Fruit fly (Drosophila melanogaster) whole organism, larva: ENCODE results near the gene cDIP.
A peak's percentile ranks its signal among the peaks of the same experiment; 100 is the strongest.

Source experiments
- noc ChIP-seq: fragments of 200-800 bp; sonication (Bioruptor generic); optimal IDR thresholded peaks from 3 replicates; lab custom pipeline; 2019; ENCODE audit warnings: missing biosample characterization, mild to moderate bottlenecking, missing genetic modification characterization, moderate library complexity

Gene cDIP

DNA sequence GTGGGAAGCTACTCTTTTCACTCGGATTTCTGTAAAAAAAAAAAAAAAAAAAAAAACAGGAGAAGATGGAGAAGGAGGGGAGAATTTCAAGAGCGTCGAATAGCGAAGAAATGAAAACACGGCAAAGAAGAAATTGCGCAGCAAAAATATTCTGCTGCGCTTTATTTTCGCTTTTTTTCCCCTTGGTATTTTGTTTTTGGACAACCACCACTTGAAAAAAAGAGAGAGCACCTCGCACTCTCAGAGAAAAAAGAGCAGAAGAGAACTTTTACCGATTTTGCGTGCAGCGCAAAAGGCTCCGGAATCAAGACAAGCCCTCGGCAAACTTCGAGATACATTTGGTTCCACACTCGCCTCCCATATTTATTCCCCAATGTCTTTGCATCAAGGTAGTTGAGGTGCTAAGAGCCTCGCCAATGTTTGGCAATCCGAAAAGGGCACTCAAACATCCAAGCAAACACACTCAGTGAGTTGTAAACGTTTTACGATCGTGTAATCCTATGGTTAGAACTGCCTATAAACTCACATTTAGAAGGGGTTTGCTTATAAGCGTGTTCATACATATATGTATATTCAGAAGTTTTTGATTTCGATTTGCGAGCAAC is 30.0 kb upstream of the cDIP start:
- TF ChIP-seq noc (tag; lab: Kevin White, UChicago): no peak

- no peak for TF ChIP-seq noc (tag; lab: Kevin White, UChicago)
These were observed 28.8 kb upstream of the cDIP start for dm6 chr3R:21189520-21190180.

DNA sequence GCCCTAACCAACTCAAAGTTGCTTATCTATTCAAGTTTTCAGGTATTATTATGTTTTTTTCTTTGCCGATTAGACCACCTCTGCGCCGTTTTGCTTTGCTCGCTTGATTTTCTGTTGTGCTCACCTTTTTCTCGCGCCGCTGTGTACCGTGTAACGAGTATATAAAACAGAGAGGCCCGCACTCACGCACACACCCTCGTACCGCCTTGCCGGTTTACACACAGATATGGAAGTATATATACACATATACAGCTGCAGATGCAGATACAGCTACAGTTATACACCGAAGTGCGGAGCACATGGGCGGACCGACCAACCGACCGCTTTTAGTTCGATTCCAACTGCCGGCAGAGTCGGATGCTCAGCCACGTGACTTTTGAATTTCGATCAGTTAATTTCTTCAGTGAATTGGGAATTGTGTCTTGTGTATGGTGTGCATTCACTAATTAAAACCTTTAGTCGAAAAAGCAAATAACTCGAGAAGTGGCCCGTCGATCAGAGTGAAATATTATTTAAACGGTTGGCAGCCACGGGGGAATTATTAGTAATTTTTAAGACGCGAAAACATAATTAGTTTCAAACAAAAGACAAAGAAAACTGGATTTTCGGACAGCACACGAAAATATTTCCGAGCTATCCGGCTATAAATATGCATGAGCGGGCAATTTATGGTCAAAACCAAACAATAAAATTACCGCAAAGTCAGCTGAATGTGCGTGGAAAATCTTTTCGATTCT is 27.8 kb upstream of the cDIP start:
- peak; percentile 57 for TF ChIP-seq noc (tag; lab: Kevin White, UChicago)

- TF ChIP-seq noc (tag; lab: Kevin White, UChicago): no peak
These were observed 26.8 kb upstream of the cDIP start for dm6 chr3R:21187394-21188392.

DNA sequence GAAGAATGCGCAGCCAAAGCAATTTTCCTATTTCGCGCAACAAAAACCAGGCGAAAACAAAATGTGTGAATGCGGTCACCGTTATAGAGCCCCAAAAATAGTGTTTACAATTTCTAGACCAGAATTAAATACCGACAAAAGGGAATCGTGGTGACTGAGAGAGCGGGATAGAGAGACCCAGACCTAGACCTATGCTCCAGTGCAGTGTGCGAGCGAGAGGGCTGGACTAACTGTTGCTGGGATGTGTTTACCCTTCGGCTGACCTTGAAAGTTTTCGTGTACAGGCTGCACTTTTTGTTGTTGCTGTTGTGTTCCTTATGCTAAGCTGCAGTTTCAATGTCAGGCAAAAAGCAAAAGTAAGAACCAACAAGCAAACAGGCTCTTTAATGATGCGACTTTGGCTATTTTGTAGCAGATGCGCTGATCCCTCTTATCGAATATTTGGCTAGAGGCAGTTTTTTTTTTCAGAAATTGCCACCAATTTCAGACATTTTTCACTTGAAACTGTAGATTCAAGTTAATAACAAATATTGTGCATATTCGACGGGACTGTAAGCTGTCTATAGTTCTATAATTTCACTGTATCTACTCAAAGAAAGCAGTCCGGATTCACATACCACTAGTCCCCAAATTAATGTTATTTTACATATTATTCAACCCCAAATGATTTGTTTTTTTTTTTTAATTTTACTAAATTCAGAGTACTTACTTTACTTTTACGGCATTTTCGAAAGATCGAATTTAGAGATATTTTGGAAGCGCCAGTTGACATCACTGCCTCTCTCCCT is 25.9 kb upstream of the cDIP start:
- TF ChIP-seq noc (tag; lab: Kevin White, UChicago): no peak

- no peak for TF ChIP-seq noc (tag; lab: Kevin White, UChicago)
These were observed 24.8 kb upstream of the cDIP start for dm6 chr3R:21185655-21186054.

dm6 chr3R:21184373-21185132 is 23.7 kb upstream of the cDIP start:
- TF ChIP-seq noc (tag; lab: Kevin White, UChicago): no peak

DNA sequence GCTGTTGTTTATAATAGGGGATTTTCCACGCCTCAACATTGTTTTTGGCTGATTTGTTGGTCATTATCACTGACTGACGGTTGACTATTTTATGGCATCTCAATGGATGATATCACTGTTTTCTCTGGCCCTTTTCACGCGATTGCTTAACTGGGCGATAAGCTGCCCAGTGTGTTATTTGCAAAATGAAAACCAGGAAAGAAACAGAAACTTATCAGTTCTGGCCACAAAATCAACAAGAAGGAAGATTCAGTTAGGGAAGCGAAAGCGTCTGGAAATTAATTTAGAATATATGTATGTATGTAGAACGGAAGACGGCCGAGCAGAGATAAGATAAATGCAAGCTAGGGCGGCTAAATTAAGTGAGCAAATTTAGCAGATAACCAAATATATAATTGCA is 21.1 kb upstream of the cDIP start:
- TF ChIP-seq noc (tag; lab: Kevin White, UChicago): peak; percentile 14

- peak; percentile 77 for TF ChIP-seq noc (tag; lab: Kevin White, UChicago)
These were observed 19.5 kb upstream of the cDIP start for dm6 chr3R:21180391-21180796.

DNA sequence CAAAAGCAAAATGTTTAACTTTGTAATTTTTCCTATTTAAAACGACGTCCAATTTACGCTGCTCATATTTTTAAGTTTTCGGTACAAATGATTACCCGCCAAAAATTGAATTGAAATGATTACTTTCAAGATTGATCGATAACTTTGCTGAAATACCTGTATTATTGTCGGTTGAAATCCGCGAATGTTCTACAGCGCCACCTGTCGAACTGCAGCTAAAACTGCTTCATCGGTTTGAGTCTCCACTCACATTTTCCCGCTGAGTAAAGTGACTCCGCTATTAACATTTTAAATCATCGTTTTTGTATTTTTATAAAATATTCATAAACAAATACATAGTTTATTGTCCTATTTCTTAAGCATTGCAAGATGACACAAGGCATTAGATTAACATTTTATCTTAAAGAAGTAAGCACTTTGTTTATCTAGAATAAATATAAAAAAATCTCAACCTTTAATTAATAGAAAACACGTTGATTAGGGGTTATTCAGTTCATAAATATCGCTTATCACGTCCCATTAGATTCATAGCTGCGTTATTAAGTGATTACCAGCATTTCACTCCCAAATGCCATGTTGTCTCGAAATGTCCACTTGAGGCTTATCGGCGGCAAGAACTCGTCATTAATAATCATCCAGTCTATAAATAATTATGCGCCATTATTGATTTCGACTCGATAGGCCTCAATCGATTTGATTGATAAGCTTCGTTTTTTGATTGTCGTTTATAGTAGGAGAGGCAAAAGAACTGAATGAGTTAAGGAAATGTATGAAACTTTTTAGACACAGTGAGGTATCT is 18.9 kb upstream of the cDIP start:
- TF ChIP-seq noc (tag; lab: Kevin White, UChicago): peak; percentile 87

DNA sequence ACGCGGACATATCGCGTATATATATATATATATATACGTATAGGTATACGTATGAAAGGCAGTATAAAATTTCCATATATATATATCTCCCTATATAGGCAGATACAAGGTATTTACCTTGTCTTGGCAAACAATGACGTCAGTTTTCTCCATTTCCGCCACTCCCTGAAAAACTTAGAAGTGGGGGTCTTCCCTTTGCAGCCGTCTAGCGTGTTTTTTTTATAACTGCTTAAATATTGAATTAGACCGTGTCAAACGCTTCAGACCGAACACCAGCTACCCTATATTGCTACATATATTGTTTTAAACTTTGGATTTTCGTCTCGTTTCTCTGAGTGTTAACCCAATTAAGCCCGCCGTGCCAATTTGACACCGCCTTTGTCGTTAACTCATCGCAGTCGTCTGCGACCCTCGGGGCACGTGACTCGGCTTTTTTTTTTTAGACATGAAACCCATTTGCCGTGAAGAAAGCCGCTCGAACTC is 15.8 kb upstream of the cDIP start:
- TF ChIP-seq noc (tag; lab: Kevin White, UChicago): peak; percentile 11

dm6 chr3R:21169525-21170149 is 8.7 kb upstream of the cDIP start:
- no peak for TF ChIP-seq noc (tag; lab: Kevin White, UChicago)
